Worm (Caenorhabditis elegans) whole organism, L1 larva: ENCODE results near the gene plp-2.

Experiments
- C34B4.2 ChIP-seq: sonication (generic microtip); optimal IDR thresholded peaks from 2 replicates; lab custom pipeline; 2017; ENCODE audit warnings: mild to moderate bottlenecking, missing genetic modification characterization, missing compliant biosample characterization
- aly-2 ChIP-seq: fragments of 150-350 bp; optimal IDR thresholded peaks from 2 replicates; lab custom pipeline; 2014; ENCODE audit warnings: missing biosample characterization, missing genetic modification characterization
- ceh-90 ChIP-seq: sonication (generic microtip); optimal IDR thresholded peaks from 2 replicates; lab custom pipeline; 2016; ENCODE audit warnings: missing genetic modification characterization, missing compliant biosample characterization
- lin-35 ChIP-seq, 2 experiments: fragments of 150-350 bp; optimal IDR thresholded peaks; 2 replicates each; lab custom pipeline; 2014; ENCODE audit warnings: missing biosample characterization in 2 of 2, missing genetic modification characterization in 2 of 2, missing genetic modification reagents in 2 of 2
- lin-39 ChIP-seq: fragments of 150-350 bp; optimal IDR thresholded peaks from 2 replicates; lab custom pipeline; 2014; ENCODE audit warnings: missing biosample characterization, missing genetic modification reagents, missing genetic modification characterization
- nhr-28 ChIP-seq: fragments of 150-350 bp; optimal IDR thresholded peaks from 2 replicates; lab custom pipeline; 2014; ENCODE audit warnings: missing biosample characterization, missing genetic modification characterization
- unc-62 ChIP-seq: fragments of 150-350 bp; optimal IDR thresholded peaks from 2 replicates; lab custom pipeline; 2014; ENCODE audit warnings: missing biosample characterization, missing genetic modification reagents, missing genetic modification characterization
- unc-86 ChIP-seq: sonication (generic microtip); optimal IDR thresholded peaks from 2 replicates; lab custom pipeline; 2016; ENCODE audit warnings: missing genetic modification characterization, missing compliant biosample characterization

DNA sequence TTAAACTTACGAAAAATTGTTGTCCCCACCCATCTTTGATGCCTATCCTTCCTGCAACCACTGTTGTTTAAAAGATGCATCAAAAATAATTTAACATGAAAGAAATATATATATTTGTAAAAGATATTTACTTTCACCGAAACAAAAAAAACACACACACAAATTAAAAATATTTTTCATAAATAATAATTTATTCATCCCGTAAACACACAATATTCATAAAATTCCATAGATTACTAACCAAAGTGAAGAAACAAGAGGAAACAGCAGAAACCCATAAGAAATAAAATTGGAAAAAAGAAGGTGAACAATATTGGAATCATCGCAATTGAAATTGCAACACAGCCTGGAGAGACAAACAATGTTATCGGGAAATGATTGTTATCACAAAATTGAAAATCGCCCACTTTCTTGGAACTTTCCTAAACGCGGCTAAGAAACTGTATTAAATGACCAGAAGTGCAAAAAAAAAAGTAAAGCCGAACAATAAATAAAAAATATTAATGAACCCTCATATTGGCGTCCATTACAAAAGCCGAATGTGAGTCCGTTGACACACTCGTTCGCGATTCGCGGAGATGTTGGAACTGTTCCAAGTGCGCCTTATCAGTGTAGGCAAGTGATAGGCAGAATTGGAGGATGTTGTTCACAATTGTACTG, 21.4 kb upstream of the plp-2 start, which contains the start of gene slc-25A18.1:
- no peak for TF ChIP-seq lin-39 (tag; lab: Kevin White, UChicago)
- no peak for TF ChIP-seq lin-35 (GFP tag; optimal IDR thresholded peaks at IDR 0.05; lab: Kevin White, UChicago)
- TF ChIP-seq aly-2: no peak
- no peak for TF ChIP-seq unc-62
- TF ChIP-seq nhr-28 (tag; lab: Kevin White, UChicago): no peak
- no peak for TF ChIP-seq ceh-90
- no peak for TF ChIP-seq unc-86 (tag; lab: Kevin White, UChicago)
- TF ChIP-seq C34B4.2: no peak
